Fruit fly (Drosophila melanogaster): Measurements from ENCODE around the gene CG14974.

DNA sequence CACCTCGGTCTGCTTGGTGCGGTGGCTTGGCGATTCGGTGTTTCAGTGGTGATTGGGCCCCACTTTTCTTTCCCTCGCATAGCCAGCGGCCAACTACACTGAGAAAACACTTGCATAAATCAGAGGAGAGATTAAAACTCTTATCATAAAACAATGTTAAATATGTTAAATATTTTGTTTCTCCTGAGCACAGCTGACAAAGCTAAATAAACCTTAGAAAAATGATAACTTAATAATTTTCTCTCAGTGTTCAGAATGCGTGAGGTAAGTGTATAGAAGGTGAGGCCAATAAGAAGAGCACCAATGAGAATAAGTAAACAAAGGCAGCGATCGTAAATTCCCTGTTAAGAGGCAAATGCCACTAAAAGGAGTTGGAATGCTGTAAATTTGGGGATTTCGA lies 3.6 kb downstream of the CG14974 start:
- TF ChIP-seq Dfd (GFP tag; optimal IDR thresholded peaks at IDR 0.05) (no peak), slp2 (GFP tag; optimal IDR thresholded peaks at IDR 0.05) (peak; percentile 65), slbo (GFP tag; IDR thresholded peaks at IDR 0.05) (peak; percentile 71; the same call in 1 of the 2 replicates), salm (tag; optimal IDR thresholded peaks at IDR 0.05) (no peak), lilli (GFP tag; optimal IDR thresholded peaks at IDR 0.05) (peak; percentile 80), Dll (GFP tag; IDR thresholded peaks at IDR 0.05; ENCODE audit: partially characterized antibody) (no peak), Usf (GFP tag; optimal IDR thresholded peaks at IDR 0.05) (peak; percentile 77), Doc3 (GFP tag; IDR thresholded peaks at IDR 0.05; ENCODE audit: partially characterized antibody) (no peak), trh (GFP tag; optimal IDR thresholded peaks at IDR 0.05) (peak; percentile 61), dmrt99B (tag; optimal IDR thresholded peaks at IDR 0.05) (peak; percentile 75), CG7839 (tag; optimal IDR thresholded peaks at IDR 0.05) (peak; percentile 87)

Data from whole organism, embryonic.